Fruit fly (Drosophila melanogaster) whole organism, prepupa: ENCODE measurements around the gene CG11811.

ENCODE experiments used
- Blimp-1 ChIP-seq: fragments of 200-800 bp; sonication (Bioruptor generic); optimal IDR thresholded peaks from 3 replicates; lab custom pipeline; 2017; ENCODE audit warnings: missing biosample characterization, missing genetic modification characterization, mild to moderate bottlenecking, moderate library complexity, missing genetic modification reagents
- CG10631 ChIP-seq: fragments of 200-800 bp; sonication (Bioruptor generic); optimal IDR thresholded peaks from 2 replicates; lab custom pipeline; 2016; ENCODE audit warnings: missing biosample characterization, missing genetic modification characterization
- CG11294 ChIP-seq: fragments of 200-800 bp; sonication (Bioruptor generic); IDR thresholded peaks from 2 replicates; pipeline ENCODE4 v1.3.6; 2022; ENCODE audit warnings: missing biosample characterization, missing genetic modification characterization
- CG11762 ChIP-seq: fragments of 200-800 bp; sonication (Bioruptor generic); optimal IDR thresholded peaks from 3 replicates; lab custom pipeline; 2016; ENCODE audit warnings: missing biosample characterization, missing genetic modification characterization; ENCODE audit not compliant: insufficient read depth
- CG11902 ChIP-seq: fragments of 200-800 bp; sonication (Bioruptor generic); optimal IDR thresholded peaks from 3 replicates; lab custom pipeline; 2016; ENCODE audit warnings: missing biosample characterization, missing genetic modification characterization
- CG15336 ChIP-seq: fragments of 200-800 bp; sonication (Bioruptor generic); IDR thresholded peaks from 2 replicates; pipeline ENCODE4 v1.3.6; 2022; ENCODE audit warnings: missing biosample characterization, missing genetic modification characterization
- CG1621 ChIP-seq: fragments of 200-800 bp; sonication (Bioruptor generic); optimal IDR thresholded peaks from 3 replicates; lab custom pipeline; 2018; ENCODE audit warnings: missing biosample characterization, mild to moderate bottlenecking, missing genetic modification characterization
- CG16779 ChIP-seq: fragments of 200-800 bp; sonication (Bioruptor generic); optimal IDR thresholded peaks from 3 replicates; lab custom pipeline; 2017; ENCODE audit warnings: missing biosample characterization, mild to moderate bottlenecking, missing genetic modification characterization
- CG31627 ChIP-seq: fragments of 200-800 bp; sonication (Bioruptor generic); optimal IDR thresholded peaks from 3 replicates; lab custom pipeline; 2016; ENCODE audit warnings: missing biosample characterization, missing genetic modification characterization
- CG32006 ChIP-seq: fragments of 200-800 bp; sonication (Bioruptor generic); optimal IDR thresholded peaks from 3 replicates; lab custom pipeline; 2017; ENCODE audit warnings: missing biosample characterization, mild to moderate bottlenecking, missing genetic modification characterization
- CG34406 ChIP-seq: fragments of 200-800 bp; sonication (Bioruptor generic); optimal IDR thresholded peaks from 3 replicates; lab custom pipeline; 2016; ENCODE audit warnings: missing biosample characterization, missing genetic modification characterization
- CG3919 ChIP-seq: fragments of 200-800 bp; sonication (Bioruptor generic); optimal IDR thresholded peaks from 3 replicates; lab custom pipeline; 2016; ENCODE audit warnings: missing biosample characterization, missing genetic modification characterization
- CG6163 ChIP-seq: fragments of 200-800 bp; sonication (Bioruptor generic); IDR thresholded peaks from 3 replicates; pipeline ENCODE4 v1.3.6; 2022; ENCODE audit warnings: missing biosample characterization, missing genetic modification characterization
- CG6276 ChIP-seq: fragments of 200-800 bp; sonication (Bioruptor generic); optimal IDR thresholded peaks from 2 replicates; lab custom pipeline; 2017; ENCODE audit warnings: missing biosample characterization, mild to moderate bottlenecking, missing genetic modification characterization
- CG6792 ChIP-seq: fragments of 200-800 bp; sonication (Bioruptor generic); optimal IDR thresholded peaks from 3 replicates; lab custom pipeline; 2016; ENCODE audit warnings: missing biosample characterization, missing genetic modification characterization
- CG9139 ChIP-seq: fragments of 200-800 bp; sonication (Bioruptor generic); optimal IDR thresholded peaks from 3 replicates; lab custom pipeline; 2017; ENCODE audit warnings: missing biosample characterization, mild to moderate bottlenecking, missing genetic modification characterization
- Eip75B ChIP-seq: fragments of 200-800 bp; sonication (Bioruptor generic); optimal IDR thresholded peaks from 3 replicates; lab custom pipeline; 2016; ENCODE audit warnings: missing biosample characterization, missing genetic modification characterization
- Eip93F ChIP-seq: fragments of 200-800 bp; sonication (Bioruptor generic); optimal IDR thresholded peaks from 2 replicates; lab custom pipeline; 2016; ENCODE audit warnings: missing biosample characterization, mild to moderate bottlenecking, missing genetic modification characterization
- Ets96B ChIP-seq: fragments of 200-800 bp; optimal IDR thresholded peaks from 2 replicates; lab custom pipeline; 2019; ENCODE audit warnings: missing biosample characterization, mild to moderate bottlenecking, missing genetic modification characterization, moderate library complexity
- Gug ChIP-seq: fragments of 200-800 bp; sonication (Bioruptor generic); IDR thresholded peaks from 2 replicates; pipeline ENCODE4 v1.3.6; 2022; ENCODE audit warnings: missing biosample characterization, missing genetic modification characterization
- Hr38 ChIP-seq: sonication (Bioruptor generic); optimal IDR thresholded peaks from 2 replicates; lab custom pipeline; 2016; ENCODE audit warnings: missing biosample characterization, missing genetic modification characterization
- Hr39 ChIP-seq: fragments of 200-800 bp; sonication (Bioruptor generic); optimal IDR thresholded peaks from 2 replicates; lab custom pipeline; 2016; ENCODE audit warnings: missing biosample characterization, missing genetic modification characterization
- Hr4 ChIP-seq: fragments of 200-800 bp; sonication (Bioruptor generic); optimal IDR thresholded peaks from 3 replicates; lab custom pipeline; 2016; ENCODE audit warnings: missing biosample characterization, missing genetic modification characterization
- Lpt ChIP-seq: fragments of 200-800 bp; sonication (Bioruptor generic); optimal IDR thresholded peaks from 3 replicates; lab custom pipeline; 2016; ENCODE audit warnings: missing biosample characterization, missing genetic modification characterization
- Met ChIP-seq: fragments of 200-800 bp; sonication (Bioruptor generic); optimal IDR thresholded peaks from 3 replicates; lab custom pipeline; 2016; ENCODE audit warnings: missing biosample characterization, missing genetic modification characterization
- Sox102F ChIP-seq: fragments of 200-800 bp; sonication (Bioruptor generic); optimal IDR thresholded peaks from 2 replicates; lab custom pipeline; 2016; ENCODE audit warnings: missing biosample characterization, mild to moderate bottlenecking, missing genetic modification characterization
- Sox15 ChIP-seq: fragments of 200-800 bp; sonication (Bioruptor generic); optimal IDR thresholded peaks from 3 replicates; lab custom pipeline; 2016; ENCODE audit warnings: missing biosample characterization, missing genetic modification characterization
- achi ChIP-seq: fragments of 200-800 bp; sonication (Bioruptor generic); optimal IDR thresholded peaks from 3 replicates; lab custom pipeline; 2016; ENCODE audit warnings: missing biosample characterization, missing genetic modification characterization
- acj6 ChIP-seq: fragments of 200-800 bp; sonication (Bioruptor generic); optimal IDR thresholded peaks from 3 replicates; lab custom pipeline; 2016; ENCODE audit warnings: missing biosample characterization, missing genetic modification characterization
- cyc ChIP-seq: fragments of 200-800 bp; sonication (Bioruptor generic); optimal IDR thresholded peaks from 3 replicates; lab custom pipeline; 2016; ENCODE audit warnings: missing biosample characterization, missing genetic modification characterization
- dac ChIP-seq: fragments of 200-800 bp; sonication (Bioruptor generic); optimal IDR thresholded peaks from 2 replicates; lab custom pipeline; 2017; ENCODE audit warnings: missing biosample characterization, mild to moderate bottlenecking, missing genetic modification characterization
- dsx ChIP-seq: fragments of 200-800 bp; optimal IDR thresholded peaks from 3 replicates; lab custom pipeline; 2019; ENCODE audit warnings: missing biosample characterization, mild to moderate bottlenecking, missing genetic modification characterization, moderate library complexity; ENCODE audit not compliant: poor library complexity, severe bottlenecking
- fkh ChIP-seq: fragments of 200-800 bp; sonication (Bioruptor generic); optimal IDR thresholded peaks from 3 replicates; lab custom pipeline; 2017; ENCODE audit warnings: missing biosample characterization, mild to moderate bottlenecking, missing genetic modification characterization, moderate library complexity
- ss ChIP-seq, 2 experiments: fragments of 200-800 bp; sonication (Bioruptor generic); optimal IDR thresholded peaks; 2 replicates in 1 of 2; 3 replicates in 1 of 2; lab custom pipeline; 2017 to 2018; ENCODE audit warnings: mild to moderate bottlenecking in 2 of 2, missing biosample characterization in 2 of 2, missing genetic modification characterization in 2 of 2, moderate library complexity in 1 of 2
- topi ChIP-seq: fragments of 200-800 bp; sonication (Bioruptor generic); optimal IDR thresholded peaks from 3 replicates; lab custom pipeline; 2016; ENCODE audit warnings: missing biosample characterization, missing genetic modification characterization

Gene CG11811

dm6 chr3L:10683899-10684340 is 6.9 kb upstream of the CG11811 start (continued):
- TF ChIP-seq CG6276 (GFP tag; lab: Kevin White, UChicago) (peak; percentile 79), CG15336 (GFP tag; lab: Robert Waterston, UW) (peak; percentile 88), CG11762 (peak; percentile 46), CG34406 (GFP tag; lab: Kevin White, UChicago) (peak; percentile 23), Lpt (peak; percentile 77), Hr38 (GFP tag; lab: Kevin White, UChicago) (no peak), dsx (GFP tag; lab: Kevin White, UChicago) (peak; percentile 69), CG6163 (GFP tag; lab: Robert Waterston, UW) (peak; percentile 83), Hr4 (GFP tag; lab: Kevin White, UChicago) (peak; percentile 82), CG16779 (tag; lab: Kevin White, UChicago) (peak; percentile 64), CG1621 (tag; lab: Kevin White, UChicago) (no peak), CG31627 (GFP tag; lab: Kevin White, UChicago) (peak; percentile 31), CG32006 (GFP tag; lab: Kevin White, UChicago) (peak; percentile 92), Eip75B (GFP tag; lab: Kevin White, UChicago) (peak; percentile 76), CG3919 (GFP tag; lab: Kevin White, UChicago) (peak; percentile 74), topi (GFP tag; lab: Kevin White, UChicago) (peak; percentile 73)

- TF ChIP-seq dac, result no peak
- TF ChIP-seq CG15336 (GFP tag; lab: Robert Waterston, UW), result no peak
- TF ChIP-seq fkh, result no peak
- TF ChIP-seq Sox102F, result no peak
- no peak for TF ChIP-seq CG11902 (GFP tag; lab: Kevin White, UChicago)
- TF ChIP-seq Met (GFP tag; lab: Kevin White, UChicago), result no peak
- TF ChIP-seq Sox15 (GFP tag; lab: Kevin White, UChicago), result no peak
- no peak for TF ChIP-seq achi (GFP tag; lab: Kevin White, UChicago)
- TF ChIP-seq topi (GFP tag; lab: Kevin White, UChicago), result no peak
- TF ChIP-seq CG9139 (GFP tag; lab: Kevin White, UChicago), result no peak
- no peak for TF ChIP-seq Eip75B (GFP tag; lab: Kevin White, UChicago)
- TF ChIP-seq cyc (GFP tag; lab: Kevin White, UChicago), result no peak
- TF ChIP-seq ss (GFP tag; optimal IDR thresholded peaks at IDR 0.05; lab: Kevin White, UChicago), result no peak
- TF ChIP-seq Gug (GFP tag; lab: Robert Waterston, UW), result no peak
- TF ChIP-seq CG11762, result no peak
- no peak for TF ChIP-seq Ets96B (tag; lab: Kevin White, UChicago)
- no peak for TF ChIP-seq acj6 (GFP tag; lab: Kevin White, UChicago)
- TF ChIP-seq Hr39, result no peak
- no peak for TF ChIP-seq CG32006 (GFP tag; lab: Kevin White, UChicago)
Observed at dm6 chr3L:10684492-10684891, 6.3 kb upstream of the CG11811 start.

DNA sequence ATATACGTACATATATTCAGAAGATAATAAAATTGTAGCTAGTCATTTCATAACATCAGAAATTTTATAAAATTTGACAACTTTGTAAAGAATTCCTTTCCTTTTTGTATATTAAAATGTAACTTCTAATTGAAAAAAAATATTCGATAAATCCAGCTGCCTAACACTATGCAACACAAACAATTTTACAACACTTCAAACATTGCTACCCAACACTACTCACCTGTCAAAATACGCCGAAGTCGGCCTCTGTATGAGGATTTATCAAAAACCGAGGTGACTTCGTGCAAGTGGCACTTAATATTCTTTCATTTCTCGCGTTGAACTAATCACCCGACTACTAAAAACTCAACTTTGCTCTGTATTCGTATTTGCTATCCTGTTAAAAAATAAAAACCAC is 4.2 kb upstream of the CG11811 start:
- TF ChIP-seq CG11294 (no peak), CG11762 (no peak), CG10631 (no peak), CG6792 (GFP tag; lab: Kevin White, UChicago) (no peak), CG11902 (GFP tag; lab: Kevin White, UChicago) (no peak), Eip93F (no peak), fkh (no peak), CG16779 (tag; lab: Kevin White, UChicago) (no peak), Hr39 (no peak), Blimp-1 (GFP tag; lab: Kevin White, UChicago) (no peak), CG6276 (GFP tag; lab: Kevin White, UChicago) (no peak), CG1621 (tag; lab: Kevin White, UChicago) (no peak)
